Worm (Caenorhabditis elegans) whole organism, L3 larva: ENCODE measurements around the gene best-18.
A peak's percentile ranks its signal among the peaks of the same experiment; 100 is the strongest.

Source experiments
- aly-2 ChIP-seq: fragments of 150-350 bp; optimal IDR thresholded peaks from 2 replicates; lab custom pipeline; 2014; ENCODE audit warnings: missing biosample characterization, missing genetic modification characterization
- elt-3 ChIP-seq, 3 experiments: fragments of 150-350 bp in 1 of 3; sonication (generic microtip) in 2 of 3; optimal IDR thresholded peaks; 2 replicates in 2 of 3; 4 replicates in 1 of 3; lab custom pipeline; 2014 to 2017; ENCODE audit warnings: missing biosample characterization in 3 of 3, missing genetic modification characterization in 3 of 3
- jun-1 ChIP-seq: fragments of 150-350 bp; optimal IDR thresholded peaks from 2 replicates; lab custom pipeline; 2014; ENCODE audit warnings: missing biosample characterization, missing genetic modification reagents, missing genetic modification characterization
- nhr-12 ChIP-seq: fragments of 150-350 bp; optimal IDR thresholded peaks from 2 replicates; lab custom pipeline; 2014; ENCODE audit warnings: missing biosample characterization, missing genetic modification characterization
- nhr-237 ChIP-seq: fragments of 150-350 bp; optimal IDR thresholded peaks from 2 replicates; lab custom pipeline; 2014; ENCODE audit warnings: missing biosample characterization, missing genetic modification characterization
- pha-4 ChIP-seq: fragments of 150-350 bp; optimal IDR thresholded peaks from 2 replicates; lab custom pipeline; 2014; ENCODE audit warnings: missing biosample characterization, missing genetic modification reagents, missing genetic modification characterization
- snpc-4 ChIP-seq: fragments of 150-350 bp; optimal IDR thresholded peaks from 2 replicates; lab custom pipeline; 2014; ENCODE audit warnings: missing biosample characterization, missing genetic modification characterization

DNA sequence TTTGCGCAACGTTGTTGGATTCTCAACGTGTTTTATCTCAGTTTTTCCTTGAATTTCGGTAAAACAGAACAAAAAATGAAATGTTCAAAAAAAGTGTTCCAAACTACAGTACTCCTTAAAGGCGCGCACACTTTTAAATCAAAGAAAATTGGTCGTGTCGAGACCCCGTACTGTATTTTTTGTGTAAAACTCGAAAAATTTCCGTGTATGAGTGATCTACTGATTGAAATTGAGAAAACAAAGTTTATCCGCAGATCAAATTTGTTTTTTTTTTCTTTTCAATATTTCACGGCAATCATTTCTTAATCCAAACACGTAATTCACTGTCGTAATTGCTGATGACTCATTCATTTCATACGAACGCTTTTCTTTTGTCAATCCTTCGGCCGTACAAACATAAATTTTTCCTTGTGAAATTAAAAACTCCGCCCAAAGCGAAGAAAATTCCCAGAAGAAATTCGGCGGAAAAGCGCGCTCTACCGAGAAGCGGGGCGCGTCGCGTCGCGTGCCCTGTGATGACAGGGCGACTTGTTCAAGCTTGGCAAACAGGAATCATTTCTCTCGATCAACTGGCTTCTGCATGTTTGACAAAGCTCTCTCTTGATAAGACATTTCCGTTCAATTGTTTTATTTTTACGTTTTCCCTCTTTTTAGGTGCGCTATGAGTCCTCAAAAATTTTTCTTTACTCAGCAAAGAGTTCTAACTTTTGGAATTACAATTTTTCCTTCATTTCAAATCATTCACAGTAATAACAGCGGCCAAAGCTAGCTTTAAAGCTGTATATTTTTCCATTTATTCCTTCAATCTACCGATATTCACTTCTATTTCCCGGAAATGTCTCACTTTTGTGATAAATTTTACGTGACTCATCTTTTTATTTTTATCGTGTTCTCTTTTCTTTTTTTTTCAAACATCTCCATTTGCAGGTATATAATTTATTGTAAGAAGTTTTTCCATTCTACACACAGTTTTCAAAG, 9.0 kb upstream of the best-18 start, which contains the start of gene chc-1:
- no peak for TF ChIP-seq nhr-237 (tag; lab: Kevin White, UChicago)
- TF ChIP-seq aly-2 (tag; lab: Kevin White, UChicago): no peak
- peak; percentile 17 for TF ChIP-seq jun-1 (tag; lab: Kevin White, UChicago)
- TF ChIP-seq snpc-4 (tag; lab: Kevin White, UChicago): no peak
- TF ChIP-seq elt-3 (tag; optimal IDR thresholded peaks at IDR 0.05; lab: Kevin White, UChicago): no peak
- TF ChIP-seq pha-4 (tag; lab: Kevin White, UChicago): peak; percentile 34
- no peak for TF ChIP-seq nhr-12 (tag; lab: Kevin White, UChicago)
